Fruit fly (Drosophila melanogaster): Measurements from ENCODE around the gene CG45122.

Gene CG45122

DNA sequence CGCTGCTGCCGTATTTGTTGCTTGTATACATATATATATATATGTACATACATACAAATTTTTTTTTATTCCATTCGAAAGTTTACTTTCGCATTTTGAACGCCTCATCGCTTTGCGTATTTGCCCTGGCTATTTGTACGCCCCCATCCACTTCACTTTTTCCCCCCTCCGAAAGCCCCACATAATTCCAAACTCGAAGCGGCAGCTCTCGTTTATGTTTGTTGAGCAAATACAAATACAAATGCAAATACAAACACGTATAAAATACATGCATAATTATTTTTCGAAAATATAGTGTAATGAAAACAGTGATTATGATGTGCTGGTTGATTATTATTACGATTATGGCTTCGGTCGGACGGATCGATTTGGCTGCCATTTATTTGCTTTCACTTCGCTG lies 24.1 kb downstream of the CG45122 start (continued):
- TF ChIP-seq Ets21C (GFP tag; optimal IDR thresholded peaks at IDR 0.05) (no peak), pdm3 (GFP tag; optimal IDR thresholded peaks at IDR 0.05) (no peak), Hr4 (GFP tag; optimal IDR thresholded peaks at IDR 0.05) (no peak)

DNA sequence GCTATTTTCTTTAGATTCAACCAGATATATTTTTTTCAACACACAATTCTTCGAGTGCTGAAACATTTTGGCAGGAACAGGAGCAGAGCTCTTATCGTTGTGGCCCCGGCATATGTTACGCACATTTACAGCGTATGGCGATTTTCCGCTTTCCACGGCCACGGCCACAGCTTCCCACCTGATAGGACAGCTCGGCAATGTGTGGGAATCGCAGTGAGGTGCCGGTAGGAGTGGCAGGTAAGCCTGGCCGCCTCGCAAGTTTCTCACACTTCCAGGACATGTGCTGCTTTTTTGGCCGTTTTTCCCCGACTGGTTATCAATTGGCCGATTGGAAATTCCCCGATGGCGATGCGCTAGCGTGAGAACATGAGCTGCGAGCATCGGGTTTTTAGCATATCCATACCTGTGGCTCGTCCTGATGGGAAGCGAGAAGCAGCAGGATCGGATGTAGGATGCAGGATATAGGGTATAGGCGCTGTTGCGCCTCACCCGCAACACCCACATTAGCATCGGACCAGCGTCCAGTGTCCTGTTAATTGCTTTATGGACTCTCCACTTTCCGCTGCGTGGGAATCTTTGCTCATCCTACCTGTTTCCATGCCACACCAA lies 26.2 kb downstream of the CG45122 start:
- no peak for TF ChIP-seq Sox102F (GFP tag; optimal IDR thresholded peaks at IDR 0.05)
- no peak for TF ChIP-seq Smox (GFP tag; optimal IDR thresholded peaks at IDR 0.05)
- TF ChIP-seq lz (GFP tag; optimal IDR thresholded peaks at IDR 0.05), result no peak
- TF ChIP-seq CG8632 (GFP tag; optimal IDR thresholded peaks at IDR 0.05), result no peak
- no peak for TF ChIP-seq acj6 (GFP tag; optimal IDR thresholded peaks at IDR 0.05)

DNA sequence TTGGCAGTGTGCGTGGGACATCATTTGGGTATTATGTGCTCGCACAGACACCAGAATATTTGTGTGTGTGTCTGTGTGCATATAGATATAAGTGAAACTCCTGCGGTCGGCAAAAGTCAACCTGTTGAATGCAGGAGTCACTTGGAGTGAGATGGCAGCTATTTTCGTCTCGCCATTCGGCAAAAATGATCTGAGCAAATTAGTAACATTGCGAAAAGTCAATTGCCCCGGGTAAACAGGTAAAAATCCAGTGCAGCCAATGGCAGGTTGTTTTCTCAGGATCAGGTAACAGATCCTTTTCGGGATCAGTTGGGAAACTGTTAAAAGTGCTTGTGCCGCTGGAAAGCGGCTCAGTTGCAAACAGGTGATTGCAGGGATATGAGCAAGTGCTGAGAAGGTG lies 28.1 kb downstream of the CG45122 start:
- no peak for TF ChIP-seq CG6792 (GFP tag; optimal IDR thresholded peaks at IDR 0.05)
- no peak for TF ChIP-seq CG6276 (GFP tag; optimal IDR thresholded peaks at IDR 0.05)

DNA sequence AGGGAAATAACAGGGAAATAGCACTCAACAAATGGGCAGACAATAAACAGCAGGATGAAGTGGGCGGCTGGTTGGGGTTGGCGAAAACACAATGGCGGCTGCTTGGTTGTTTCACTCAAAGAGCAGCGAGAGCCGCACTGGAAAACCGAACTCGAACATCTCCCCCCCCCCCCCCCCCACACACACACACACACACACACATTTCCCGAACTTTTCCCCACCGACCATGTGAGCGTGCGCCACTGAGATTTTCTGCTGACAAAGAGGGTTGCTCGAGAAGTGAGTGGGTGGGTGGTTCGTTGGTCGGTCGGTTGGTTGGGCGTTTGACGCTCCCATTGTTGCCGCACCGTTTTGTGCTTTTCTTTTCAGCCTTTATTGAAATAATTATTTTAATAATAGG lies 29.2 kb downstream of the CG45122 start:
- no peak for TF ChIP-seq achi (GFP tag; optimal IDR thresholded peaks at IDR 0.05)
- TF ChIP-seq Eip78C (GFP tag), result peak; percentile 3

DNA sequence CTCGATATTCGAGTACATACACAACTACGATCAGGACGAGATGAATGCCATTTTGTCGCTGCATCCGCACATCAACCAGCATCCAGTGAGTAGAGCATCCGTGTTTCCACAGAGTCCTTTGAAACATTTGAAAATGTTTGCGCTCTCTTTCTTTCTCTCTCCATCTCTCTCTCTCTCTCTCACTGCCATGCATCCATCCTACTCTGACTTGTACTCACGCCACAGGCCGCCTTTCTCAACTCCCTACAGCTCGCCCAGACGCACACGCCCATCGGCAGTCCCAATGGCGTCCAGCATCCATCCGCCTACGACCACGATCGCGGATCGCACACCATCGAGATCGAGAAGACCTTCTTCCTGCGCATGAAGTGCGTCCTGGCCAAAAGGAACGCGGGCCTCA lies 30.6 kb downstream of the CG45122 start:
- TF ChIP-seq CG11762 (GFP tag; optimal IDR thresholded peaks at IDR 0.05; ENCODE audit: insufficient read depth) (no peak), Blimp-1 (GFP tag; optimal IDR thresholded peaks at IDR 0.05) (no peak), fkh (GFP tag; optimal IDR thresholded peaks at IDR 0.05) (no peak), Ets96B (tag; optimal IDR thresholded peaks at IDR 0.05) (no peak), dac (GFP tag; optimal IDR thresholded peaks at IDR 0.05) (no peak), spab (GFP tag; optimal IDR thresholded peaks at IDR 0.05) (no peak), CG10669 (GFP tag; optimal IDR thresholded peaks at IDR 0.05) (no peak), dsx (GFP tag; optimal IDR thresholded peaks at IDR 0.05; ENCODE audit: poor library complexity, severe bottlenecking) (no peak), Sox15 (GFP tag; optimal IDR thresholded peaks at IDR 0.05) (no peak), CG3032 (tag; optimal IDR thresholded peaks at IDR 0.05) (no peak), CG6792 (GFP tag; optimal IDR thresholded peaks at IDR 0.05) (no peak), Ets21C (GFP tag; optimal IDR thresholded peaks at IDR 0.05) (no peak), Eip93F (GFP tag; optimal IDR thresholded peaks at IDR 0.05) (no peak)

dm6 chr3R:13075728-13076127 lies 31.8 kb downstream of the CG45122 start:
- TF ChIP-seq CG1621 (tag; optimal IDR thresholded peaks at IDR 0.05), result no peak

- TF ChIP-seq spab (GFP tag; optimal IDR thresholded peaks at IDR 0.05), result no peak
- TF ChIP-seq CG6854 (GFP tag; optimal IDR thresholded peaks at IDR 0.05), result no peak
- TF ChIP-seq esn (GFP tag; optimal IDR thresholded peaks at IDR 0.05), result no peak
- no peak for TF ChIP-seq Lpt (GFP tag; optimal IDR thresholded peaks at IDR 0.05)
- TF ChIP-seq Eip93F (GFP tag; optimal IDR thresholded peaks at IDR 0.05), result no peak
- no peak for TF ChIP-seq CG4318 (GFP tag; optimal IDR thresholded peaks at IDR 0.05)
- TF ChIP-seq Smox (GFP tag; optimal IDR thresholded peaks at IDR 0.05), result no peak
- no peak for TF ChIP-seq Hr4 (GFP tag; optimal IDR thresholded peaks at IDR 0.05)
- no peak for TF ChIP-seq CG10669 (GFP tag; optimal IDR thresholded peaks at IDR 0.05)
These were observed 33.3 kb downstream of the CG45122 start for dm6 chr3R:13077262-13077661.
